Fruit fly (Drosophila melanogaster) whole organism, embryonic: ENCODE data around the gene Hrd3.

Experiments
- CG1024 ChIP-seq: fragments of 200-800 bp; sonication (Bioruptor generic); IDR thresholded peaks from 2 replicates; pipeline ENCODE4 v1.3.6; 2022; ENCODE audit warnings: missing biosample characterization, missing genetic modification characterization
- CG12942 ChIP-seq: fragments of 200-800 bp; sonication (Bioruptor generic); optimal IDR thresholded peaks from 3 replicates; lab custom pipeline; 2016; ENCODE audit warnings: missing biosample characterization, missing genetic modification characterization
- CG13775 ChIP-seq: fragments of 200-800 bp; sonication (Bioruptor generic); optimal IDR thresholded peaks from 3 replicates; lab custom pipeline; 2017; ENCODE audit warnings: missing biosample characterization, mild to moderate bottlenecking, missing genetic modification characterization
- CG14014 ChIP-seq: fragments of 200-800 bp; sonication (Bioruptor generic); IDR thresholded peaks from 2 replicates; pipeline ENCODE4 v1.3.6; 2022; ENCODE audit warnings: missing biosample characterization, missing genetic modification characterization
- CG16779 ChIP-seq: fragments of 200-800 bp; sonication (Bioruptor generic); IDR thresholded peaks from 2 replicates; pipeline ENCODE4 v1.3.6; 2022; ENCODE audit warnings: missing biosample characterization, missing genetic modification characterization
- CG17359 ChIP-seq: fragments of 200-800 bp; sonication (Bioruptor generic); optimal IDR thresholded peaks from 3 replicates; lab custom pipeline; 2018; ENCODE audit warnings: missing biosample characterization, mild to moderate bottlenecking, missing genetic modification characterization, moderate library complexity
- CG17612 ChIP-seq: fragments of 200-800 bp; sonication (Bioruptor generic); IDR thresholded peaks from 2 replicates; pipeline ENCODE4 v1.3.6; 2022; ENCODE audit warnings: missing biosample characterization, missing genetic modification characterization
- CG2129 ChIP-seq: fragments of 200-800 bp; sonication (Bioruptor generic); IDR thresholded peaks from 2 replicates; pipeline ENCODE4 v1.3.6; 2022; ENCODE audit warnings: missing biosample characterization, missing genetic modification characterization; ENCODE audit not compliant: partially characterized antibody
- CG31365 ChIP-seq: fragments of 200-800 bp; sonication (Bioruptor generic); optimal IDR thresholded peaks from 2 replicates; lab custom pipeline; 2018; ENCODE audit warnings: missing biosample characterization, mild to moderate bottlenecking, missing genetic modification characterization
- CG3281 ChIP-seq: fragments of 200-800 bp; sonication (Bioruptor generic); optimal IDR thresholded peaks from 3 replicates; lab custom pipeline; 2017; ENCODE audit warnings: missing biosample characterization, mild to moderate bottlenecking, missing genetic modification characterization
- CG6272 ChIP-seq: fragments of 200-800 bp; sonication (Bioruptor generic); IDR thresholded peaks from 2 replicates; pipeline ENCODE4 v1.3.6; 2022; ENCODE audit warnings: missing biosample characterization, missing genetic modification characterization
- CG6813 ChIP-seq: fragments of 200-800 bp; sonication (Bioruptor generic); optimal IDR thresholded peaks from 2 replicates; lab custom pipeline; 2017; ENCODE audit warnings: missing biosample characterization, missing genetic modification characterization, mild to moderate bottlenecking, moderate library complexity, missing genetic modification reagents
- CG9797 ChIP-seq: fragments of 200-800 bp; sonication (Bioruptor generic); optimal IDR thresholded peaks from 3 replicates; lab custom pipeline; 2018; ENCODE audit warnings: missing biosample characterization, mild to moderate bottlenecking, missing genetic modification characterization
- CG9817 ChIP-seq: fragments of 200-800 bp; sonication (Bioruptor generic); optimal IDR thresholded peaks from 2 replicates; lab custom pipeline; 2018; ENCODE audit warnings: missing biosample characterization, mild to moderate bottlenecking, missing genetic modification characterization, moderate library complexity
- CG9932 ChIP-seq: fragments of 200-800 bp; sonication (Bioruptor generic); IDR thresholded peaks from 2 replicates; pipeline ENCODE4 v1.3.6; 2022; ENCODE audit warnings: missing biosample characterization, missing genetic modification characterization
- CkIIα-i1 ChIP-seq: fragments of 200-800 bp; sonication (Bioruptor generic); IDR thresholded peaks from 2 replicates; pipeline ENCODE4 v1.3.6; 2022; ENCODE audit warnings: missing biosample characterization, missing genetic modification characterization
- Dref ChIP-seq: fragments of 200-800 bp; sonication (Bioruptor generic); IDR thresholded peaks from 2 replicates; pipeline ENCODE4 v1.3.6; 2022; ENCODE audit warnings: missing biosample characterization, missing genetic modification characterization
- Fer2 ChIP-seq: fragments of 200-800 bp; sonication (Bioruptor generic); optimal IDR thresholded peaks from 2 replicates; lab custom pipeline; 2018; ENCODE audit warnings: missing biosample characterization, mild to moderate bottlenecking, missing genetic modification characterization, moderate library complexity
- Hey ChIP-seq: fragments of 200-800 bp; sonication (Bioruptor generic); optimal IDR thresholded peaks from 3 replicates; lab custom pipeline; 2018; ENCODE audit warnings: missing biosample characterization, mild to moderate bottlenecking, missing genetic modification characterization
- Hr51 ChIP-seq, 2 experiments: fragments of 200-800 bp; sonication (Bioruptor generic); optimal IDR thresholded peaks; 2 replicates in 1 of 2; 3 replicates in 1 of 2; lab custom pipeline; 2016 to 2018; ENCODE audit warnings: missing biosample characterization in 2 of 2, missing genetic modification characterization in 2 of 2, mild to moderate bottlenecking in 1 of 2, moderate library complexity in 1 of 2
- Lim3 ChIP-seq: fragments of 200-800 bp; sonication (Bioruptor generic); IDR thresholded peaks from 2 replicates; pipeline ENCODE4 v1.3.6; 2022; ENCODE audit warnings: missing biosample characterization, missing genetic modification characterization
- Myb ChIP-seq: fragments of 200-800 bp; sonication (Bioruptor generic); optimal IDR thresholded peaks from 2 replicates; lab custom pipeline; 2016; ENCODE audit warnings: missing biosample characterization, missing genetic modification characterization
- Oaz ChIP-seq: fragments of 200-800 bp; sonication (Bioruptor generic); IDR thresholded peaks from 2 replicates; pipeline ENCODE4 v1.3.6; 2022; ENCODE audit warnings: missing biosample characterization, missing genetic modification characterization
- Oli ChIP-seq: fragments of 200-800 bp; sonication (Bioruptor generic); optimal IDR thresholded peaks from 2 replicates; lab custom pipeline; 2018; ENCODE audit warnings: missing biosample characterization, mild to moderate bottlenecking, missing genetic modification characterization, moderate library complexity
- Usf ChIP-seq: fragments of 200-800 bp; sonication (Bioruptor generic); optimal IDR thresholded peaks from 2 replicates; lab custom pipeline; 2017; ENCODE audit warnings: missing genotype, missing biosample characterization, missing genetic modification characterization
- cato ChIP-seq: fragments of 200-800 bp; sonication (Bioruptor generic); optimal IDR thresholded peaks from 2 replicates; lab custom pipeline; 2016; ENCODE audit warnings: missing biosample characterization, missing genetic modification characterization, borderline replicate concordance
- ci ChIP-seq: fragments of 200-800 bp; sonication (Bioruptor generic); IDR thresholded peaks from 3 replicates; pipeline ENCODE4 v1.3.6; 2022; ENCODE audit warnings: missing biosample characterization, missing genetic modification characterization
- corto ChIP-seq: fragments of 200-800 bp; sonication (Bioruptor generic); optimal IDR thresholded peaks from 2 replicates; lab custom pipeline; 2016; ENCODE audit warnings: missing biosample characterization, mild to moderate bottlenecking, missing genetic modification characterization, moderate library complexity
- dati ChIP-seq: fragments of 200-800 bp; sonication (Bioruptor generic); IDR thresholded peaks from 2 replicates; pipeline ENCODE4 v1.3.6; 2022; ENCODE audit warnings: missing biosample characterization, missing genetic modification characterization
- dmrt11E ChIP-seq: fragments of 200-800 bp; sonication (Bioruptor generic); optimal IDR thresholded peaks from 3 replicates; lab custom pipeline; 2018; ENCODE audit warnings: missing biosample characterization, mild to moderate bottlenecking, missing genetic modification characterization, moderate library complexity
- gcm ChIP-seq: fragments of 200-800 bp; sonication (Bioruptor generic); optimal IDR thresholded peaks from 2 replicates; lab custom pipeline; 2019; ENCODE audit warnings: missing biosample characterization, mild to moderate bottlenecking, missing genetic modification characterization, moderate library complexity
- gem ChIP-seq: fragments of 200-800 bp; sonication (Bioruptor generic); optimal IDR thresholded peaks from 2 replicates; lab custom pipeline; 2019; ENCODE audit warnings: missing biosample characterization, mild to moderate bottlenecking, missing genetic modification characterization, moderate library complexity
- h ChIP-seq: fragments of >200 bp; optimal IDR thresholded peaks from 2 replicates; lab custom pipeline; 2017
- ham ChIP-seq: fragments of 200-800 bp; sonication (Bioruptor generic); IDR thresholded peaks from 2 replicates; pipeline ENCODE4 v1.3.6; 2022; ENCODE audit warnings: missing biosample characterization, missing genetic modification characterization
- hkb ChIP-seq, 2 experiments: fragments of 200-800 bp in 1 of 2; fragments of >200 bp in 1 of 2; sonication (Bioruptor generic) in 1 of 2; IDR thresholded peaks in 1 of 2; optimal IDR thresholded peaks in 1 of 2; 2 replicates each; pipeline versions ENCODE4 v1.3.6 to Lab custom; 2017 to 2022; ENCODE audit warnings: missing biosample characterization in 1 of 2, missing genetic modification characterization in 1 of 2
- hth ChIP-seq: fragments of >200 bp; optimal IDR thresholded peaks from 2 replicates; lab custom pipeline; 2017; ENCODE audit warnings: inconsistent platforms
- insv ChIP-seq, 2 experiments: fragments of 200-800 bp; sonication (Bioruptor generic); optimal IDR thresholded peaks; 3 replicates each; lab custom pipeline; 2016 to 2018; ENCODE audit warnings: missing biosample characterization in 2 of 2, missing genetic modification characterization in 2 of 2
- jing ChIP-seq: fragments of 200-800 bp; sonication (Bioruptor generic); optimal IDR thresholded peaks from 2 replicates; lab custom pipeline; 2018; ENCODE audit warnings: missing biosample characterization, mild to moderate bottlenecking, missing genetic modification characterization
- maf-S ChIP-seq: fragments of 200-800 bp; sonication (Bioruptor generic); optimal IDR thresholded peaks from 2 replicates; lab custom pipeline; 2016; ENCODE audit warnings: missing biosample characterization, missing genetic modification characterization
- odd ChIP-seq: fragments of 200-800 bp; sonication (Bioruptor generic); optimal IDR thresholded peaks from 2 replicates; lab custom pipeline; 2017; ENCODE audit warnings: missing biosample characterization, mild to moderate bottlenecking, missing genetic modification characterization
- org-1 ChIP-seq: fragments of 200-800 bp; sonication (Bioruptor generic); optimal IDR thresholded peaks from 2 replicates; lab custom pipeline; 2017; ENCODE audit warnings: missing biosample characterization, missing genetic modification characterization
- repo ChIP-seq: fragments of 200-800 bp; sonication (Bioruptor generic); optimal IDR thresholded peaks from 2 replicates; lab custom pipeline; 2016; ENCODE audit warnings: missing biosample characterization, missing genetic modification characterization
- sc ChIP-seq, 3 experiments: fragments of >200 bp in 2 of 3; fragments of 200-800 bp in 1 of 3; sonication (Bioruptor generic) in 1 of 3; optimal IDR thresholded peaks; 2 replicates in 2 of 3; 3 replicates in 1 of 3; lab custom pipeline; 2017; ENCODE audit warnings: mild to moderate bottlenecking in 1 of 3, missing biosample characterization in 1 of 3, missing genetic modification characterization in 1 of 3, missing genetic modification reagents in 1 of 3
- sisA ChIP-seq: fragments of 200-800 bp; sonication (Bioruptor generic); IDR thresholded peaks from 2 replicates; pipeline ENCODE4 v1.3.6; 2022; ENCODE audit warnings: missing biosample characterization, missing genetic modification characterization
- slou ChIP-seq: fragments of 200-800 bp; sonication (Bioruptor generic); optimal IDR thresholded peaks from 3 replicates; lab custom pipeline; 2016; ENCODE audit warnings: missing biosample characterization, missing genetic modification characterization
- sqz ChIP-seq: fragments of 200-800 bp; sonication (Bioruptor generic); optimal IDR thresholded peaks from 3 replicates; lab custom pipeline; 2018; ENCODE audit warnings: missing biosample characterization, mild to moderate bottlenecking, missing genetic modification characterization
- tap ChIP-seq: fragments of 200-800 bp; optimal IDR thresholded peaks from 3 replicates; lab custom pipeline; 2019; ENCODE audit warnings: missing biosample characterization, mild to moderate bottlenecking, missing genetic modification characterization, moderate library complexity
- vfl ChIP-seq: fragments of 200-800 bp; sonication (Bioruptor generic); optimal IDR thresholded peaks from 2 replicates; lab custom pipeline; 2016; ENCODE audit warnings: missing biosample characterization, missing genetic modification characterization
- wek ChIP-seq: fragments of 200-800 bp; sonication (Bioruptor generic); optimal IDR thresholded peaks from 3 replicates; lab custom pipeline; 2018; ENCODE audit warnings: missing biosample characterization, mild to moderate bottlenecking, missing genetic modification characterization, moderate library complexity

The Hrd3 gene

dm6 chr3R:23757912-23758607 lies at the start of gene Hrd3, which contains the start of gene PTPMT1 (continued):
- TF ChIP-seq maf-S (GFP tag; lab: Kevin White, UChicago) (peak; percentile 97), sc (optimal IDR thresholded peaks at IDR 0.05; lab: Kevin White, UChicago) (no peak), sc (GFP tag; optimal IDR thresholded peaks at IDR 0.05; lab: Kevin White, UChicago) (peak; percentile 99), Oli (tag; lab: Kevin White, UChicago) (peak; percentile 99), CG13775 (peak; percentile 100), CG9817 (tag; lab: Kevin White, UChicago) (peak; percentile 98), CG16779 (GFP tag; lab: Robert Waterston, UW) (peak; percentile 85), slou (GFP tag; lab: Kevin White, UChicago) (peak; percentile 98), dmrt11E (tag; lab: Kevin White, UChicago) (peak; percentile 99), Lim3 (GFP tag; lab: Robert Waterston, UW) (peak; percentile 81), dati (peak; percentile 80), ci (peak; percentile 94), Usf (GFP tag; lab: Kevin White, UChicago) (peak; percentile 99), CG6813 (peak; percentile 96), CG2129 (GFP tag; lab: Robert Waterston, UW) (no peak), ham (GFP tag; lab: Robert Waterston, UW) (peak; percentile 87), corto (peak; percentile 93), repo (GFP tag; lab: Kevin White, UChicago) (peak; percentile 93), sqz (GFP tag; lab: Kevin White, UChicago) (peak; percentile 98), CG9932 (GFP tag; lab: Robert Waterston, UW) (peak; percentile 97), Fer2 (tag; lab: Kevin White, UChicago) (peak; percentile 97), Dref (GFP tag; lab: Robert Waterston, UW) (peak; percentile 46; the same call in 1 of the 2 replicates), CG3281 (GFP tag; lab: Kevin White, UChicago) (peak; percentile 99), CG17612 (GFP tag; lab: Robert Waterston, UW) (peak; percentile 89; the same call in 1 of the 2 replicates), tap (peak; percentile 96), odd (peak; percentile 99), gem (tag; lab: Kevin White, UChicago) (peak; percentile 99), wek (peak; percentile 84), CG6272 (GFP tag; lab: Robert Waterston, UW) (peak; percentile 95), gcm (peak; percentile 97), CG1024 (GFP tag; lab: Robert Waterston, UW) (peak; percentile 84), CkIIα-i1 (GFP tag; lab: Robert Waterston, UW) (peak; percentile 61; the same call in 1 of the 2 replicates), h (lab: Kevin White, UChicago) (no peak), hth (no peak), CG14014 (GFP tag; lab: Robert Waterston, UW) (peak; percentile 96), insv (GFP tag; optimal IDR thresholded peaks at IDR 0.05; lab: Kevin White, UChicago) (peak; percentile 76 to 85), CG9797 (GFP tag; lab: Kevin White, UChicago) (peak; percentile 55), cato (GFP tag; lab: Kevin White, UChicago) (peak; percentile 98), Oaz (GFP tag; lab: Robert Waterston, UW) (peak; percentile 92), hkb (optimal IDR thresholded peaks at IDR 0.05; lab: Kevin White, UChicago) (peak; percentile 69), hkb (GFP tag; IDR thresholded peaks at IDR 0.05; lab: Robert Waterston, UW) (peak; percentile 96), Hr51 (GFP tag; optimal IDR thresholded peaks at IDR 0.05; lab: Kevin White, UChicago) (peak; percentile 98 to 99), CG12942 (GFP tag; lab: Kevin White, UChicago) (peak; percentile 98), org-1 (peak; percentile 98), CG17359 (tag; lab: Kevin White, UChicago) (peak; percentile 98), Hey (peak; percentile 90), vfl (peak; percentile 98), jing (GFP tag; lab: Kevin White, UChicago) (peak; percentile 93), CG31365 (peak; percentile 78), Myb (peak; percentile 88), sisA (GFP tag; lab: Robert Waterston, UW) (peak; percentile 97)
